Fruit fly (Drosophila melanogaster) S2 (cell line): ENCODE results near the gene CG3199.

Source experiments
- CG8478 ChIP-seq: fragments of >200 bp; optimal IDR thresholded peaks from 2 replicates; lab custom pipeline; 2018
- CTCF ChIP-seq, 2 experiments: fragments of >200 bp; optimal IDR thresholded peaks; 2 replicates each; lab custom pipeline; 2018

DNA sequence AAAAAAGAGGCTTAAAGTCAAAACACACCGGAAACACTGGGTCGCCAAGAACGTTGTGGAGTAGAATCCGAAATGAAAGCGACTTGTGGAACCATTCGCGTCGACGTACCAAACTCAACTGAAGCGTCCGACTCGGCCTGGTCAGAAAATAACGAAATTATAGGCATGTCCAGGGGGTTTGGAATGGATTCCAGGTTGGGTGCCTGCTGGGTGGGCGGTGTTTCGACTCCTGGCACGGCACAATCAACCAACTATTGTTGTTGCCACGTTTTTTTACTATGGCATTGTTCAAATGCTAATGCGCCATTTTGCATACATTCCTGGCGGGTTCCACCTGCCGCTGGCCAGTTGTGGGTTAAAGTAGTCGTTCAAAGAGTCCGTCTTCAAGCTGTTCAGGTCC, 44.2 kb upstream of the CG3199 start, which contains the start of gene Kif19A:
- TF ChIP-seq CTCF (optimal IDR thresholded peaks at IDR 0.05; lab: Kevin White, UChicago), result no peak
- no peak for TF ChIP-seq CG8478 (lab: Kevin White, UChicago)
